Worm (Caenorhabditis elegans): Measurements from ENCODE around the gene Y43F8B.22.

Y43F8B.22 gene

DNA sequence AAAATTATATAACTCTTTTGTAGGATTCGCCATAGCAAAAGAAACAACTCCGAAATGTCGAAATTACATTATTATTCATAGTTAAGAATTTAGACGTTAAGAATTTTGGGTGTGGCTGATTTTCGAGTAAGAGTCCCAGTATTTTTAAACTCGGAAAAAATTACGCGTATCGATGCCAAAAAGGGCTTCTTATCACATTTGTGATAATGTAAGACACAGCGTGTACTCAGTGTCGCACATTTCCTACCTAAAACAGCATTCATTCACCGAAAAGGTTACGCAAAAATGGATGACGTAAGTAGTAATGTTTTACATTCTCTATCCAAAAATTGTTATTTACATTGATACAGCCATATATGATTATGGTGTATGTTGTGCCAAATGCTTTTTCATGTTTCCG is 33.1 kb upstream of the Y43F8B.22 start, which contains the start of gene M04C3.5:
Gene M04C3.5, plus strand, starts transcription at position 190 of the 400 bp plus-strand sequence.
- no peak for TF ChIP-seq F52B5.7 (tag; optimal IDR thresholded peaks at IDR 0.05)
- TF ChIP-seq nhr-80 (tag; optimal IDR thresholded peaks at IDR 0.05) = peak; percentile 23

ce11 chrV:19455650-19456049 is 27.0 kb upstream of the Y43F8B.22 start, which contains the start of the genes Y43F8B.13 and Y43F8B.14:
TSS of gene Y43F8B.13 (plus strand) at chrV:19455950.
TSS of gene Y43F8B.14 (minus strand) at chrV:19455971.
- no peak for TF ChIP-seq attf-5 (GFP tag; optimal IDR thresholded peaks at IDR 0.05)
- TF ChIP-seq gei-17 (GFP tag; optimal IDR thresholded peaks at IDR 0.05) = no peak
- TF ChIP-seq nfya-2 (GFP tag; IDR thresholded peaks at IDR 0.05) = no peak
- no peak for TF ChIP-seq Y53G8AR.9 (GFP tag; conservative IDR thresholded peaks at IDR 0.05)
- TF ChIP-seq ztf-6 (GFP tag; IDR thresholded peaks at IDR 0.05) = no peak
- no peak for TF ChIP-seq lin-35 (GFP tag; optimal IDR thresholded peaks at IDR 0.05)
- TF ChIP-seq tbp1 (GFP tag; optimal IDR thresholded peaks at IDR 0.05) = no peak
- no peak for TF ChIP-seq bed-2 (GFP tag; IDR thresholded peaks at IDR 0.05)
- no peak for TF ChIP-seq cebp-2 (GFP tag; IDR thresholded peaks at IDR 0.05)
- no peak for TF ChIP-seq snpc-3.4 (tag; optimal IDR thresholded peaks at IDR 0.05)
- TF ChIP-seq egl-44 (GFP tag; IDR thresholded peaks at IDR 0.05) = no peak
- TF ChIP-seq ztf-28 (GFP tag; IDR thresholded peaks at IDR 0.05) = no peak
- TF ChIP-seq hmg-1.2 (GFP tag; IDR thresholded peaks at IDR 0.05) = no peak
- TF ChIP-seq somi-1 (GFP tag; optimal IDR thresholded peaks at IDR 0.05) = no peak
- TF ChIP-seq nhr-90 (tag; optimal IDR thresholded peaks at IDR 0.05) = no peak
- no peak for TF ChIP-seq ceh-40 (GFP tag; IDR thresholded peaks at IDR 0.05)
- TF ChIP-seq mcd-1 (GFP tag; IDR thresholded peaks at IDR 0.05) = no peak
- no peak for TF ChIP-seq sea-2 (GFP tag; IDR thresholded peaks at IDR 0.05)
- no peak for TF ChIP-seq madf-3 (GFP tag; IDR thresholded peaks at IDR 0.05)

DNA sequence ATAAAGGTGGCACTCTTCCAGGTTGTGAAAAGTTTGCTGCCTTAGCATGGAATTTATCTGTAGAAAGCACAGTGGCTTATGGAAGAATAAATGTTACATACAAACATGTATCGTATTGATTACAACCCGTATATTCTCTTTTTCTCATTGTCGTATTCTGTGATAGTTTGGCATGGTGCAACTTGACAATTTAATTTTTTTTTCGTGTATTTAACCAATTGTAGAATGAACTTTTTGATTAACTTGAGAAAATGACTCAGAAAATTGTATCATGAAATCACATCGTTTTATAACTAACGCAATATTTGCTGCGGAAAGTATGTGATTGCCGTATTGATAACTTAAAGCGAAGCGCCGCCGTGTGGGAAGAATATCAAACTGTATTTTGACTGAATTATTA is 25.5 kb upstream of the Y43F8B.22 start, which contains the start of gene Y43F8B.24:
Gene Y43F8B.24, plus strand, starts transcription at position 301 of the 400 bp plus-strand sequence.
- TF ChIP-seq sdz-38 (tag; optimal IDR thresholded peaks at IDR 0.05) = no peak
- TF ChIP-seq F57A8.1 (GFP tag; optimal IDR thresholded peaks at IDR 0.05) = no peak
- no peak for TF ChIP-seq F57C9.4 (tag; optimal IDR thresholded peaks at IDR 0.05)

ce11 chrV:19462020-19462419 is 20.6 kb upstream of the Y43F8B.22 start, which contains the start of gene Y43F8B.15:
TSS of gene Y43F8B.15 (minus strand) at chrV:19462120.
- TF ChIP-seq bed-2 (GFP tag; IDR thresholded peaks at IDR 0.05) = no peak
- no peak for TF ChIP-seq chd-7 (tag; optimal IDR thresholded peaks at IDR 0.05)
- no peak for TF ChIP-seq B0261.1 (tag; optimal IDR thresholded peaks at IDR 0.05)
- no peak for TF ChIP-seq madf-10 (tag; optimal IDR thresholded peaks at IDR 0.05)
- no peak for TF ChIP-seq ztf-28 (GFP tag; IDR thresholded peaks at IDR 0.05)
- no peak for TF ChIP-seq akir-1 (GFP tag; optimal IDR thresholded peaks at IDR 0.05)
- no peak for TF ChIP-seq let-607 (tag; optimal IDR thresholded peaks at IDR 0.05)

- no peak for TF ChIP-seq nfya-2 (GFP tag; IDR thresholded peaks at IDR 0.05)
- TF ChIP-seq chd-7 (tag; optimal IDR thresholded peaks at IDR 0.05) = no peak
- no peak for TF ChIP-seq gei-17 (GFP tag; optimal IDR thresholded peaks at IDR 0.05)
- TF ChIP-seq egrh-3 (GFP tag; IDR thresholded peaks at IDR 0.05) = no peak
- no peak for TF ChIP-seq ztf-3 (GFP tag; optimal IDR thresholded peaks at IDR 0.05)
- TF ChIP-seq akir-1 (GFP tag; optimal IDR thresholded peaks at IDR 0.05) = no peak
- no peak for TF ChIP-seq tbp1 (GFP tag; optimal IDR thresholded peaks at IDR 0.05)
Observed at ce11 chrV:19462612-19463011, 20.0 kb upstream of the Y43F8B.22 start, which contains the start of gene Y43F8B.25. TSS of gene Y43F8B.25 (plus strand) at chrV:19462912.

Measured in whole organism, young adult.